Fruit fly (Drosophila melanogaster) whole organism, larva: ENCODE results near the gene CG10137.

Source experiments
- noc ChIP-seq: fragments of 200-800 bp; sonication (Bioruptor generic); optimal IDR thresholded peaks from 3 replicates; lab custom pipeline; 2019; ENCODE audit warnings: missing biosample characterization, mild to moderate bottlenecking, missing genetic modification characterization, moderate library complexity

CG10137 gene

dm6 chr2L:19567305-19567898 is 40.9 kb downstream of the CG10137 start:
- TF ChIP-seq noc (tag; lab: Kevin White, UChicago), result no peak

DNA sequence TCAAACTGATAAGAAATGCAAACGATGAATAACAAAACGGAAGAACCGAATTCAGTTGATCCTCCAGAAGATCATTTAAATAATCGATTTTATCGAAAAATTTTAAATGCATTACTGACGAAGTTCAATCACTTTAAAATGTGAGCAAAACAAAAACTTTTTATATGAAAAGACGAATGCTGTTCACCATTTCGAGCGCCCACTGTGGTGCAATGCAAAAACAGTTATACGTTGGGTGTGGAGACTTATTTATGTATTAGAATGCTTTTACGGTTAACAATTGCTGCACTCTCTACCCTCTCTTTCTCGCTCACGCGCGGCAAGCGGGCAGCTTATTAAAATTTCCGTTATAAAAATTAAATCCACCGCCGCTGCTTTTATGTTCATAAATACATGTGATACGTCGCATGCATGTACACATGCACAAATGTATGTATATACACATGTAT is 44.3 kb downstream of the CG10137 start:
- TF ChIP-seq noc (tag; lab: Kevin White, UChicago), result no peak

dm6 chr2L:19571574-19572495 is 45.3 kb downstream of the CG10137 start:
- no peak for TF ChIP-seq noc (tag; lab: Kevin White, UChicago)

DNA sequence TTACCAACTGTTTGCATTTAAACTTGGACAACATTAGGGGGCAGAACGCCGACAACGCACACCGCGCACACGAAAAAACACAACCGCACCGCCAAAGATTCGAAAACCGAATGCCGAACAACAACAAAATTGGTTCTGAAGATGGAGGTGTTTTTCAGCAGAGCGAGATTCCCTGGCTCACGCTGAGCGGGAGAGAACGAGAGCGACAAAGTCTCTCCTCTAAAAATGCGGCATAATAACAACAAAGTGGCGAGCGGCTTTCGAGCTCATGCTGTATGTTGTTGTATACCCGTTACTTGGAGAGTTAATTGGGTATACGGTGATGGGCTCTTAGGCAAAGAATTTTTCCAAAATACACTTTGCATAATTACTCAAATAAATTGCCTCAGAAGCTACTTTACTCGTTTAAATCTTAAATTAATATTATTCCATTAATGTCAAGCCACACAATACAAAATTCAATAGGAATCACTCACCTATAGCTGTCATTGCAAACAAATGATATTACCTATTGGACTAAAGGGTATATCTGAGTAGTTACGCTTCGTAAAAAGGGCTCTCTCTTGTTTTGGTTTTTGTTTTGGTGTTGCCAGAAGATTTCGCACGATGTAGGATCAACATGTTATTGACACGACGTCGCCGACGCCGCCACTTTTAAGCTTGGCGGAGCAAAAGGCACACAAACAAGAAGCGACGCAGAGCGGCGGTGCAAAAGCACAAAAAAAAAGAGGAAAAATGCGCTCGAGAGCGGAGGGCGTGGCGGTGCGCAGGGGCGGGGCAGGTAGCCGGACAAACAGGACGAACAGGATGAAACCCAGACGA is 46.2 kb downstream of the CG10137 start:
- peak; percentile 85 for TF ChIP-seq noc (tag; lab: Kevin White, UChicago)

- no peak for TF ChIP-seq noc (tag; lab: Kevin White, UChicago)
These were observed 47.9 kb downstream of the CG10137 start for dm6 chr2L:19574364-19574763.

dm6 chr2L:19574959-19575625 is 48.6 kb downstream of the CG10137 start:
- TF ChIP-seq noc (tag; lab: Kevin White, UChicago), result no peak

- TF ChIP-seq noc (tag; lab: Kevin White, UChicago), result peak; percentile 88
These were observed 49.3 kb downstream of the CG10137 start for dm6 chr2L:19575626-19576298.

- TF ChIP-seq noc (tag; lab: Kevin White, UChicago), result no peak
These were observed 49.9 kb downstream of the CG10137 start for dm6 chr2L:19576299-19576971.

DNA sequence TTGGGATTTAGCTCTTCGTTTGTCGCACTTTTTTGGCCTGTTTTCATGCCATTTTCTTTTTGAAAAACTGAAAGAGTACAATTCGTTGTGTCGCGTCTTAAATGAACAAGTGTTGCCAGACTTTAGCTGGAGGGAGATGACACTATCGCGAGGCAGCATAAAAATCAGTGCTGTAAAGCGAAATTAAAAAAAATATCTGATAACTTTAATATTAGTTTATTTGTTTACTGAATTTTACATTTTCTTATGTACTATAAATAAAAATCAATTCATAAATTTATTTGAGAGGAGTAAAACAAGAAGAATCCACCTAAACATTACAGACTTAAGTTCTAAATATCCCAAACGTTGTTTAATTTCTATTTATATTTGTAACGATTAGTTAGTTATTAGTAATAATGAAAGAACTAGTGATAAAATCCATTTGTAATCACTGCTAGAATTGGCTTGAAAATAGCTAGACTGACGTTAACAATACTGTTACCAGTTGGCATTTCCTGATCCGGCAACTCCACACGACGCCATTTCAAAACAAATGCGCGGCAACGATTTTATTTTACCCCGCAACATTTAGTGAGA is 50.8 kb downstream of the CG10137 start, which contains the start of the genes spi and msb1l:
spi (minus strand) TSS at position 129 of the 579 bp plus-strand sequence.
msb1l (plus strand) TSS at position 515 of the 579 bp plus-strand sequence.
- peak; percentile 42 for TF ChIP-seq noc (tag; lab: Kevin White, UChicago)

dm6 chr2L:19579995-19580578 is 53.6 kb downstream of the CG10137 start, which contains the start of gene Pmvk:
Pmvk (minus strand) TSS chr2L:19580351.
- TF ChIP-seq noc (tag; lab: Kevin White, UChicago), result no peak

dm6 chr2L:19582185-19582584 is 55.7 kb downstream of the CG10137 start, which contains the start of gene Hakai:
Hakai (minus strand) TSS chr2L:19582474.
- peak; percentile 23 for TF ChIP-seq noc (tag; lab: Kevin White, UChicago)
